Worm (Caenorhabditis elegans) whole organism, midembryonic: Measurements from ENCODE around the gene nlp-20.

Source experiments
- T22C8.4 ChIP-seq: fragments of 200-800 bp; sonication (Bioruptor generic); IDR thresholded peaks from 2 replicates; pipeline ENCODE4 v1.3.6; 2022; ENCODE audit warnings: missing genetic modification characterization, missing compliant biosample characterization
- cog-1 ChIP-seq: sonication (generic microtip); optimal IDR thresholded peaks from 2 replicates; lab custom pipeline; 2016; ENCODE audit warnings: missing genetic modification characterization, missing compliant biosample characterization
- flt-1 ChIP-seq: fragments of 200-800 bp; sonication (Bioruptor generic); IDR thresholded peaks from 2 replicates; pipeline ENCODE4 v1.3.6; 2022; ENCODE audit warnings: missing genetic modification characterization, missing compliant biosample characterization
- klf-2 ChIP-seq: fragments of 200-800 bp; sonication (Bioruptor generic); conservative IDR thresholded peaks from 2 replicates; pipeline ENCODE4 v1.3.6; 2022; ENCODE audit warnings: missing genetic modification reagents, missing genetic modification characterization, missing compliant biosample characterization
- ref-1 ChIP-seq: fragments of 200-800 bp; sonication (Bioruptor generic); conservative IDR thresholded peaks from 2 replicates; pipeline ENCODE4 v1.3.6; 2022; ENCODE audit warnings: missing genetic modification reagents, missing genetic modification characterization, missing compliant biosample characterization
- tab-1 ChIP-seq: fragments of 200-800 bp; sonication (Bioruptor generic); IDR thresholded peaks from 2 replicates; pipeline ENCODE4 v1.3.6; 2022; ENCODE audit warnings: missing genetic modification characterization, missing compliant biosample characterization
- ztf-23 ChIP-seq: fragments of 200-800 bp; sonication (Bioruptor generic); IDR thresholded peaks from 2 replicates; pipeline ENCODE4 v1.3.6; 2022; ENCODE audit warnings: missing genetic modification reagents, missing genetic modification characterization, missing compliant biosample characterization

DNA sequence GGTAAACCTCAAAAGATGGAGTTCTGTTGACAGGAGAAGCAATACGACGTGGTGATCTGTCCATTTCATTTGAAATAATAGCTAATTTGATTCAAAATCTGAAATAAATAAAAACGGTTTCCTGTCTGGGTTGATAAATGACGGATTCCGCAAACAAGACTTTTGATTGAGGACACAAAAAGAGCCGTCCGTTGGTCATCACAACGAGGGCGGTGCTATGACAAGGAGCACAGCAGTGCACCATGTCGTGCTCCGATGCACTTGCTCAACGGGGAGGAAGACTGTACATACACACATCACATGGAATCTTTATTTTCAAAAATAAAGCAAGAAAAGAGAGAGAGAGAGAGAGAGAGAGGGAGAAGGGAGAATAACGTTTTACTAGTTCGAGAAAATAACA is 1.1 kb downstream of the nlp-20 start, which contains the start of gene nep-16:
- TF ChIP-seq T22C8.4 (GFP tag; lab: Robert Waterston, UW) (no peak), cog-1 (tag; lab: Kevin White, UChicago) (no peak), flt-1 (GFP tag; lab: Robert Waterston, UW) (no peak), ztf-23 (GFP tag; lab: Robert Waterston, UW) (no peak), tab-1 (GFP tag; lab: Robert Waterston, UW) (no peak), ref-1 (no peak), klf-2 (GFP tag; lab: Robert Waterston, UW) (no peak)
